Worm (Caenorhabditis elegans) whole organism, L2 larva: ENCODE data around the gene grl-29.

Source experiments
- alr-1 ChIP-seq: fragments of 150-350 bp; optimal IDR thresholded peaks from 2 replicates; lab custom pipeline; 2014; ENCODE audit warnings: missing biosample characterization, missing genetic modification characterization
- fos-1 ChIP-seq: fragments of 150-350 bp; optimal IDR thresholded peaks from 2 replicates; lab custom pipeline; 2014; ENCODE audit warnings: missing biosample characterization, missing genetic modification characterization
- lsy-2 ChIP-seq, 2 experiments: fragments of 150-350 bp in 1 of 2; sonication (generic microtip) in 1 of 2; optimal IDR thresholded peaks; 2 replicates each; lab custom pipeline; 2014 to 2017; ENCODE audit warnings: missing biosample characterization in 2 of 2, missing genetic modification characterization in 2 of 2
- nhr-23 ChIP-seq: fragments of 150-350 bp; optimal IDR thresholded peaks from 2 replicates; lab custom pipeline; 2014; ENCODE audit warnings: missing biosample characterization, missing genetic modification reagents, missing genetic modification characterization
- nhr-6 ChIP-seq: fragments of 150-350 bp; optimal IDR thresholded peaks from 2 replicates; lab custom pipeline; 2014; ENCODE audit warnings: missing biosample characterization, missing genetic modification characterization

ce11 chrV:3581643-3582042 lies 26.6 kb upstream of the grl-29 start:
- TF ChIP-seq nhr-6 (tag; lab: Kevin White, UChicago) (no peak), lsy-2 (tag; optimal IDR thresholded peaks at IDR 0.05; lab: Kevin White, UChicago) (no peak), nhr-23 (no peak), alr-1 (tag; lab: Kevin White, UChicago) (no peak), fos-1 (tag; lab: Kevin White, UChicago) (no peak)
